Fruit fly (Drosophila melanogaster) whole organism, pupa: ENCODE results near the gene CG9632.

Source experiments
- CG10348 ChIP-seq: fragments of 200-800 bp; sonication (Bioruptor generic); IDR thresholded peaks from 2 replicates; pipeline ENCODE4 v1.3.6; 2022; ENCODE audit warnings: missing biosample characterization, missing genetic modification characterization
- CG12605 ChIP-seq: fragments of 200-800 bp; sonication (Bioruptor generic); IDR thresholded peaks from 2 replicates; pipeline ENCODE4 v1.3.6; 2022; ENCODE audit warnings: missing biosample characterization, missing genetic modification characterization
- CG13204 ChIP-seq: fragments of 200-800 bp; sonication (Bioruptor generic); optimal IDR thresholded peaks from 2 replicates; lab custom pipeline; 2018; ENCODE audit warnings: missing biosample characterization, mild to moderate bottlenecking, missing genetic modification characterization, moderate library complexity
- CG14655 ChIP-seq: fragments of 200-800 bp; sonication (Bioruptor generic); optimal IDR thresholded peaks from 3 replicates; lab custom pipeline; 2017; ENCODE audit warnings: mild to moderate bottlenecking, missing biosample characterization, missing genetic modification reagents, missing genetic modification characterization
- CG15710 ChIP-seq: fragments of 200-800 bp; sonication (Bioruptor generic); optimal IDR thresholded peaks from 2 replicates; lab custom pipeline; 2018; ENCODE audit warnings: missing biosample characterization, mild to moderate bottlenecking, missing genetic modification characterization, moderate library complexity
- CG17806 ChIP-seq: fragments of 200-800 bp; sonication (Bioruptor generic); optimal IDR thresholded peaks from 2 replicates; lab custom pipeline; 2018; ENCODE audit warnings: missing biosample characterization, mild to moderate bottlenecking, missing genetic modification characterization, moderate library complexity
- CG32121 ChIP-seq: fragments of 200-800 bp; sonication (Bioruptor generic); IDR thresholded peaks from 2 replicates; pipeline ENCODE4 v1.3.6; 2022; ENCODE audit warnings: missing biosample characterization, missing genetic modification characterization
- CG34367 ChIP-seq: fragments of 200-800 bp; sonication (Bioruptor generic); optimal IDR thresholded peaks from 2 replicates; lab custom pipeline; 2018; ENCODE audit warnings: missing biosample characterization, mild to moderate bottlenecking, missing genetic modification characterization
- CG4496 ChIP-seq: fragments of 200-800 bp; sonication (Bioruptor generic); IDR thresholded peaks from 3 replicates; pipeline ENCODE4 v1.3.6; 2022; ENCODE audit warnings: missing biosample characterization, missing genetic modification characterization
- CG8159 ChIP-seq: fragments of 200-800 bp; sonication (Bioruptor generic); optimal IDR thresholded peaks from 3 replicates; lab custom pipeline; 2018; ENCODE audit warnings: missing biosample characterization, mild to moderate bottlenecking, missing genetic modification characterization, moderate library complexity
- CG8301 ChIP-seq: fragments of 200-800 bp; sonication (Bioruptor generic); optimal IDR thresholded peaks from 2 replicates; lab custom pipeline; 2018; ENCODE audit warnings: missing biosample characterization, mild to moderate bottlenecking, missing genetic modification characterization
- CG9948 ChIP-seq: fragments of 200-800 bp; sonication (Bioruptor generic); optimal IDR thresholded peaks from 2 replicates; lab custom pipeline; 2018; ENCODE audit warnings: missing biosample characterization, mild to moderate bottlenecking, missing genetic modification characterization, moderate library complexity
- D1 ChIP-seq: fragments of 200-800 bp; sonication (Bioruptor generic); optimal IDR thresholded peaks from 2 replicates; lab custom pipeline; 2018; ENCODE audit warnings: missing biosample characterization, mild to moderate bottlenecking, missing genetic modification characterization, moderate library complexity
- EcR ChIP-seq: fragments of 200-800 bp; sonication (Bioruptor generic); optimal IDR thresholded peaks from 3 replicates; lab custom pipeline; 2019; ENCODE audit warnings: missing biosample characterization, missing genetic modification characterization, mild to moderate bottlenecking, moderate library complexity, missing genetic modification reagents
- Ets98B ChIP-seq: fragments of 200-800 bp; sonication (Bioruptor generic); IDR thresholded peaks from 2 replicates; pipeline ENCODE4 v1.3.6; 2022; ENCODE audit warnings: missing biosample characterization, missing genetic modification characterization
- Pif1A ChIP-seq: fragments of 200-800 bp; sonication (Bioruptor generic); optimal IDR thresholded peaks from 3 replicates; lab custom pipeline; 2016; ENCODE audit warnings: missing biosample characterization, missing genetic modification characterization
- Pif1B ChIP-seq: fragments of 200-800 bp; sonication (Bioruptor generic); optimal IDR thresholded peaks from 3 replicates; lab custom pipeline; 2016; ENCODE audit warnings: missing biosample characterization, missing genetic modification characterization
- Snoo ChIP-seq: fragments of 200-800 bp; sonication (Bioruptor generic); optimal IDR thresholded peaks from 3 replicates; lab custom pipeline; 2017; ENCODE audit warnings: missing biosample characterization, mild to moderate bottlenecking, missing genetic modification characterization, inconsistent platforms
- fd96Ca ChIP-seq: fragments of 200-800 bp; sonication (Bioruptor generic); IDR thresholded peaks from 3 replicates; pipeline ENCODE4 v1.3.6; 2022; ENCODE audit warnings: missing biosample characterization, missing genetic modification characterization
- gl ChIP-seq: fragments of 200-800 bp; sonication (Bioruptor generic); optimal IDR thresholded peaks from 2 replicates; lab custom pipeline; 2018; ENCODE audit warnings: missing biosample characterization, mild to moderate bottlenecking, missing genetic modification characterization
- rn ChIP-seq: fragments of 200-800 bp; sonication (Bioruptor generic); IDR thresholded peaks from 2 replicates; pipeline ENCODE4 v1.3.6; 2022; ENCODE audit warnings: missing biosample characterization, missing genetic modification characterization

The CG9632 gene

DNA sequence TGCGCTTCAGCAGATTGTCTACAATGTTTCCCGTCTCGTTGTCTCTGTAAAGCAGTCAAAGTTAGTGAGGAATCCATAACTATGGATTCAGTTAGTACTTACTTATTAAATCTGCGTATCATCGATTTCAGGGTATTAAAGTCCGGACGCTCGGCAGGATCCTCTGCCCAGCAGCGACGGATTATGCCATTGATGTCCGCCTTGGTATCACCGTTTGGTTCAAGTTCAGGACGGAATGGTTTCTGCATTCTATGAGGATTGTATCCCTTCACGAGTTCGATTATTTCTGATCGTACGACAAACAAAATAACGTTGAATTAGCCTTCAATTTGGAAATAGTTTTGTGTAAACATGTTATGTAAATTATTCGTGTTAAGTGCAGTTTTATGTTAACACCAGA is at the start of gene CG9632:
Gene CG9632 (plus strand): TSS at position 301 of the 400 bp plus-strand sequence.
- no peak for TF ChIP-seq D1 (tag; lab: Kevin White, UChicago)
- TF ChIP-seq CG17806 (tag; lab: Kevin White, UChicago), result no peak
- no peak for TF ChIP-seq EcR (GFP tag; lab: Kevin White, UChicago)
- no peak for TF ChIP-seq gl
- no peak for TF ChIP-seq Ets98B (GFP tag; lab: Robert Waterston, UW)
- no peak for TF ChIP-seq CG32121 (GFP tag; lab: Robert Waterston, UW)
- TF ChIP-seq Pif1A (GFP tag; lab: Kevin White, UChicago), result no peak
- TF ChIP-seq rn (GFP tag; lab: Robert Waterston, UW), result no peak
- no peak for TF ChIP-seq CG34367 (tag; lab: Kevin White, UChicago)
- TF ChIP-seq CG13204 (GFP tag; lab: Kevin White, UChicago), result no peak
- TF ChIP-seq CG10348 (GFP tag; lab: Robert Waterston, UW), result no peak
- no peak for TF ChIP-seq Snoo (tag; lab: Kevin White, UChicago)
- TF ChIP-seq CG14655, result no peak

DNA sequence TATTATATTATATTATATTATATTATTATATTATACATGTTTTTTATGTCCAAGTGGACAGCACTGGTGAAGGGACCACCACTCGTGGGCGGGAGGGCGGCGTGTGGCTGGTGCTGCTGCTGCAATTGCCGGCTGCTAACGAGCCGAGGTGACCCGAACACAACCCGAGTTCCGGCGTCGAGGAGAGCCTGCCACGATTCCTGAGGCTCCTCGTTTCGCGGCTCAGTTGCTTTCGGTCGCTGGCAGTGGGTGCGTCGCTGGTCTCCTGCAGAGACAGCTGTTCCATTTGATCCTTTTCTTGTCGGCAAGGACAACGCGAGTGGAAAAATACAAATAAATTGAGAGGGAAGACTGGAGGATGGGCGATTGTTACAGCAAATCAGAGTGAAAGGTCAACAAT is 49.6 kb upstream of the CG9632 start:
- TF ChIP-seq D1 (tag; lab: Kevin White, UChicago) (no peak), Snoo (tag; lab: Kevin White, UChicago) (no peak), gl (no peak), CG4496 (no peak), fd96Ca (GFP tag; lab: Robert Waterston, UW) (no peak), CG9948 (tag; lab: Kevin White, UChicago) (no peak), CG13204 (GFP tag; lab: Kevin White, UChicago) (peak; percentile 33), CG17806 (tag; lab: Kevin White, UChicago) (no peak), rn (GFP tag; lab: Robert Waterston, UW) (no peak)

DNA sequence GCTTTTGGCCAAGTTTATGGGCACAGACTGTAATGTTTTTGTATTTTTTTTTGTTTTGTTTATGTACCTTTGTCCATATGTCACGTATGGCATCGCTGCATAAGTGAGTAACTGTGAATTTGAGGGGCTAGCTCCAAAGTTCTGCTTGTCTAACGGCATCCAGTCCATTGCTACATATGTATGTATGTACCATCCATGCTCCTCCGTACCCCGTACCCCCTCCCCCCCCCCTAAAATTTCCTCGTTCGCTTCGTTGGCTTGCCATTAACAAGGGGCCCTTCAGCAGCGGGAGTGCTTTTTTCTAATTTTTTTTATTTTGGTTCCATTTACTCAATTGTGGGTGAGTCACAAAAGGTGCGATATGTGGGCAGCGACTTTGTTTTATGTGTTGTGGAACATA is 45.8 kb upstream of the CG9632 start:
- TF ChIP-seq CG8159 (tag; lab: Kevin White, UChicago) (no peak), CG15710 (tag; lab: Kevin White, UChicago) (no peak), CG9948 (tag; lab: Kevin White, UChicago) (no peak)

DNA sequence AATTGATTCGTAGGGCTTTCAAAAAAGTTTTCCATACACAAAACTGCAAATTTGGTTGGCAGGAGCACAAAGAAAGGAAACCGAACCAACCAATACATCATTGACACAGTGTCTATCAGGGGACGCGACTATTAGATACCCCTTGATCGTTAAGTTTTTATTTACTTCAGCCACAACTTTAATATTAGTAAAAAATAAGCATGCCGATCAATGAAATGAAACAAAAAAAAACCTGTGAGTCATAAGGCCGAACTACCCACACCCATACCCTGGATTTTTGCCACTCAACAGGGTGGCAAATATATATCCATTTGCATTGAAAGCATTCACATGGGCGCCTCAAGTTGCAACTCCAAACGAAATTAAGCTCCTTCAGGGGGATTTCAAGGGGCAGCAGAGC is 43.7 kb upstream of the CG9632 start:
- peak; percentile 5 for TF ChIP-seq Pif1B (GFP tag; lab: Kevin White, UChicago)
- TF ChIP-seq CG32121 (GFP tag; lab: Robert Waterston, UW), result peak; percentile 38; the same call in 1 of the 2 replicates
- no peak for TF ChIP-seq CG10348 (GFP tag; lab: Robert Waterston, UW)
- TF ChIP-seq CG13204 (GFP tag; lab: Kevin White, UChicago), result no peak
- TF ChIP-seq gl, result no peak
- peak; percentile 72; the same call in 2 of the 3 replicates for TF ChIP-seq CG4496
- no peak for TF ChIP-seq CG34367 (tag; lab: Kevin White, UChicago)
- no peak for TF ChIP-seq CG8159 (tag; lab: Kevin White, UChicago)
- TF ChIP-seq Pif1A (GFP tag; lab: Kevin White, UChicago), result peak; percentile 42
- no peak for TF ChIP-seq CG15710 (tag; lab: Kevin White, UChicago)
- no peak for TF ChIP-seq CG12605 (GFP tag; lab: Robert Waterston, UW)
- TF ChIP-seq CG17806 (tag; lab: Kevin White, UChicago), result peak; percentile 23
- TF ChIP-seq EcR (GFP tag; lab: Kevin White, UChicago), result no peak
- no peak for TF ChIP-seq CG14655
- TF ChIP-seq fd96Ca (GFP tag; lab: Robert Waterston, UW), result peak; percentile 54; the same call in 1 of the 3 replicates
- TF ChIP-seq D1 (tag; lab: Kevin White, UChicago), result no peak
- no peak for TF ChIP-seq CG8301 (tag; lab: Kevin White, UChicago)
- no peak for TF ChIP-seq rn (GFP tag; lab: Robert Waterston, UW)
- peak; percentile 19 for TF ChIP-seq CG9948 (tag; lab: Kevin White, UChicago)
- no peak for TF ChIP-seq Snoo (tag; lab: Kevin White, UChicago)
- peak; percentile 64 for TF ChIP-seq Ets98B (GFP tag; lab: Robert Waterston, UW)
- TF ChIP-seq, all 21 proteins: peak for 8

DNA sequence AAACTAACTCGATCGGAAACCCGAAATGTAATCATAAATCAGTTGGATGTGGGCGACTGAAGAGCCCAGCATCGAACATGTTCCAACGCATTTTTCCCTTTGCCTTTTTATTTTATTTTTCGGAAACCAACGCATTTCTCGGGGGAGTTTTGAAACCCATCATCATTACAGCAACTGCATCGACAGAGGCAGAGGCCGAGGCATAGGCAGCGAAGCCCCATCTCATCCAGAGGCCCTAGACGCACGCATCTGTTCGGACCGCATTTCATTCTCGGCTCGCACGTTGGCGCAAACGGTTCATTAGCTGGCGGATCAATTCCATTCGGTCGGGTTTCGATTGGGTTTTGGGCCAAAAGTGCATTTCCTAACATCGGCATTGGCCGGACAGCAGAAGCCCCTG is 34.5 kb upstream of the CG9632 start, which contains the start of gene CG4576:
Gene CG4576 (plus strand): TSS at position 227 of the 400 bp plus-strand sequence.
- peak; percentile 15 for TF ChIP-seq EcR (GFP tag; lab: Kevin White, UChicago)
- no peak for TF ChIP-seq CG15710 (tag; lab: Kevin White, UChicago)
- TF ChIP-seq fd96Ca (GFP tag; lab: Robert Waterston, UW), result no peak
- TF ChIP-seq gl, result no peak
- TF ChIP-seq CG10348 (GFP tag; lab: Robert Waterston, UW), result no peak
- no peak for TF ChIP-seq Pif1B (GFP tag; lab: Kevin White, UChicago)
- no peak for TF ChIP-seq Pif1A (GFP tag; lab: Kevin White, UChicago)
- TF ChIP-seq CG8159 (tag; lab: Kevin White, UChicago), result no peak

DNA sequence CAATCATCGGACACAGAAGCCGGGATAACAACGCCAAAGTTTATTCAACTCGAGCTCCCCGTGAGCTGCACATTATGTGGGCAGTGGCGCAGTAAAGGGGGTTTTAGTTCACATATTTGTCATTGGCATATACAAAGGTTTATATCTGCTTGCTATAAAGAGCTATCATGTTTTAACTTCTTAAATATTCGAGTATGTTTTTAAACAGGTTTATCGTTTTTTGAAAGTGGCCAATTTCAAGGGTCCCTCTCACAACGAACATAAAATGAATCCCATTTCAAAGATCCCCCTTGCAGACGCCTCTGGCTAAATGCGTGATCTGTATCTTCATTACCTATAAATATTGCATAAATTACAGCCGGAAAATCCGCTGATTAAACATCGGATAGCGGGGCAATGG is 32.4 kb upstream of the CG9632 start:
- peak; percentile 39 for TF ChIP-seq Snoo (tag; lab: Kevin White, UChicago)
- TF ChIP-seq D1 (tag; lab: Kevin White, UChicago), result peak; percentile 61
- TF ChIP-seq CG12605 (GFP tag; lab: Robert Waterston, UW), result 0 out of 2 replicates have a peak, but pooled peaks have one; percentile 37
- TF ChIP-seq CG34367 (tag; lab: Kevin White, UChicago), result peak; percentile 78
- peak; percentile 64 for TF ChIP-seq gl
- TF ChIP-seq EcR (GFP tag; lab: Kevin White, UChicago), result peak; percentile 94
- peak; percentile 88 for TF ChIP-seq CG15710 (tag; lab: Kevin White, UChicago)
- TF ChIP-seq CG14655, result no peak
- no peak for TF ChIP-seq CG8301 (tag; lab: Kevin White, UChicago)
- TF ChIP-seq CG10348 (GFP tag; lab: Robert Waterston, UW), result no peak
- TF ChIP-seq rn (GFP tag; lab: Robert Waterston, UW), result no peak
- peak; percentile 51; the same call in 1 of the 3 replicates for TF ChIP-seq CG4496
- peak; percentile 66 for TF ChIP-seq Pif1B (GFP tag; lab: Kevin White, UChicago)
- no peak for TF ChIP-seq CG32121 (GFP tag; lab: Robert Waterston, UW)
- TF ChIP-seq Pif1A (GFP tag; lab: Kevin White, UChicago), result no peak
- TF ChIP-seq CG13204 (GFP tag; lab: Kevin White, UChicago), result peak; percentile 79
- peak; percentile 76 for TF ChIP-seq CG17806 (tag; lab: Kevin White, UChicago)
- 0 out of 3 replicates have a peak, but pooled peaks have one; percentile 36 for TF ChIP-seq fd96Ca (GFP tag; lab: Robert Waterston, UW)
- TF ChIP-seq CG8159 (tag; lab: Kevin White, UChicago), result peak; percentile 86
- TF ChIP-seq CG9948 (tag; lab: Kevin White, UChicago), result peak; percentile 80
- peak; percentile 23; the same call in 1 of the 2 replicates for TF ChIP-seq Ets98B (GFP tag; lab: Robert Waterston, UW)
